Worm (Caenorhabditis elegans): ENCODE data around the gene ndua-7.

ndua-7 gene

ce11 chrII:13472101-13472500 is 22.3 kb downstream of the ndua-7 start, which contains the start of gene E01G4.5:
E01G4.5 (plus strand) TSS chrII:13472401.
- no peak for TF ChIP-seq K02D7.2 (tag; optimal IDR thresholded peaks at IDR 0.05)
- no peak for TF ChIP-seq gmeb-2 (tag; optimal IDR thresholded peaks at IDR 0.05)
- no peak for TF ChIP-seq zip-5 (tag; optimal IDR thresholded peaks at IDR 0.05)
- TF ChIP-seq unc-3 (GFP tag; conservative IDR thresholded peaks at IDR 0.05), result no peak
- no peak for TF ChIP-seq unc-3 (tag; optimal IDR thresholded peaks at IDR 0.05)

ce11 chrII:13470655-13471054 is 23.7 kb downstream of the ndua-7 start:
- no peak for TF ChIP-seq ceh-34 (tag; optimal IDR thresholded peaks at IDR 0.05)
- TF ChIP-seq K09A11.1 (tag; optimal IDR thresholded peaks at IDR 0.05; ENCODE audit: insufficient read depth), result no peak
- no peak for TF ChIP-seq unc-55 (GFP tag; optimal IDR thresholded peaks at IDR 0.05)
- TF ChIP-seq fkh-6 (tag; optimal IDR thresholded peaks at IDR 0.05), result no peak
- no peak for TF ChIP-seq pag-3 (tag; optimal IDR thresholded peaks at IDR 0.05; ENCODE audit: borderline replicate concordance)
- no peak for TF ChIP-seq che-1 (tag; optimal IDR thresholded peaks at IDR 0.05)
- no peak for TF ChIP-seq madf-2 (tag; optimal IDR thresholded peaks at IDR 0.05)
- TF ChIP-seq ttx-3 (tag; optimal IDR thresholded peaks at IDR 0.05), result no peak
- TF ChIP-seq ztf-16 (tag; optimal IDR thresholded peaks at IDR 0.05), result no peak
- no peak for TF ChIP-seq ceh-14 (tag; optimal IDR thresholded peaks at IDR 0.05)
- no peak for TF ChIP-seq ceh-9 (tag; optimal IDR thresholded peaks at IDR 0.05)
- TF ChIP-seq sox-2 (GFP tag; IDR thresholded peaks at IDR 0.05), result no peak
- TF ChIP-seq ceh-45 (GFP tag; IDR thresholded peaks at IDR 0.05), result no peak

ce11 chrII:13469043-13469652 is 25.3 kb downstream of the ndua-7 start, which contains the start of gene E01G4.3:
E01G4.3 (minus strand) TSS chrII:13469602.
- peak; percentile 59 for TF ChIP-seq rnt-1 (tag; optimal IDR thresholded peaks at IDR 0.05)
- TF ChIP-seq hlh-6 (tag; optimal IDR thresholded peaks at IDR 0.05), result no peak
- TF ChIP-seq elt-2 (tag; optimal IDR thresholded peaks at IDR 0.05), result peak; percentile 84
- TF ChIP-seq hlh-30 (tag; optimal IDR thresholded peaks at IDR 0.05; ENCODE audit: insufficient read depth), result peak; percentile 40
- TF ChIP-seq pqm-1 (tag; optimal IDR thresholded peaks at IDR 0.05), result peak; percentile 31
- no peak for TF ChIP-seq ahr-1 (tag; optimal IDR thresholded peaks at IDR 0.05)
- peak; percentile 72 for TF ChIP-seq ceh-18 (tag; optimal IDR thresholded peaks at IDR 0.05)
- TF ChIP-seq nfya-1 (tag; optimal IDR thresholded peaks at IDR 0.05), result peak; percentile 44
- TF ChIP-seq unc-55 (GFP tag; optimal IDR thresholded peaks at IDR 0.05), result no peak

ce11 chrII:13467838-13468389 is 26.5 kb downstream of the ndua-7 start:
- TF ChIP-seq elt-2 (tag; optimal IDR thresholded peaks at IDR 0.05) (peak; percentile 96), ttx-3 (tag; optimal IDR thresholded peaks at IDR 0.05) (no peak)

ce11 chrII:13465381-13465838 is 29.0 kb downstream of the ndua-7 start:
- TF ChIP-seq elt-2 (tag; optimal IDR thresholded peaks at IDR 0.05) (peak; percentile 2), zip-5 (tag; optimal IDR thresholded peaks at IDR 0.05) (no peak)

ce11 chrII:13461604-13462375 is 32.6 kb downstream of the ndua-7 start:
- TF ChIP-seq npax-4 (tag; optimal IDR thresholded peaks at IDR 0.05), result no peak
- TF ChIP-seq tbx-7 (tag; optimal IDR thresholded peaks at IDR 0.05), result no peak
- TF ChIP-seq ceh-30 (tag; optimal IDR thresholded peaks at IDR 0.05), result no peak
- TF ChIP-seq ceh-18 (tag; optimal IDR thresholded peaks at IDR 0.05), result peak; percentile 87
- TF ChIP-seq nfya-1 (tag; optimal IDR thresholded peaks at IDR 0.05), result peak; percentile 61
- peak; percentile 75 for TF ChIP-seq rnt-1 (tag; optimal IDR thresholded peaks at IDR 0.05)
- TF ChIP-seq hlh-30 (tag; optimal IDR thresholded peaks at IDR 0.05; ENCODE audit: insufficient read depth), result peak; percentile 53
- TF ChIP-seq elt-2 (tag; optimal IDR thresholded peaks at IDR 0.05), result peak; percentile 77
- peak; percentile 5 for TF ChIP-seq ceh-34 (tag; optimal IDR thresholded peaks at IDR 0.05)
- TF ChIP-seq F13H6.1 (tag; optimal IDR thresholded peaks at IDR 0.05), result peak; percentile 4
- peak; percentile 97 for TF ChIP-seq unc-55 (GFP tag; optimal IDR thresholded peaks at IDR 0.05)
- peak; percentile 37 for TF ChIP-seq pqm-1 (tag; optimal IDR thresholded peaks at IDR 0.05)
- TF ChIP-seq K02D7.2 (tag; optimal IDR thresholded peaks at IDR 0.05), result no peak
- TF ChIP-seq ceh-2 (tag; optimal IDR thresholded peaks at IDR 0.05), result no peak
- TF ChIP-seq pat-9 (tag; optimal IDR thresholded peaks at IDR 0.05), result peak; percentile 1
- TF ChIP-seq sox-2 (GFP tag; IDR thresholded peaks at IDR 0.05), result no peak
- peak; percentile 29 for TF ChIP-seq ztf-16 (tag; optimal IDR thresholded peaks at IDR 0.05)
- peak; percentile 81 for TF ChIP-seq ama-1 (optimal IDR thresholded peaks at IDR 0.05)
- no peak for TF ChIP-seq T23F11.4 (GFP tag; optimal IDR thresholded peaks at IDR 0.05)
- peak; percentile 66 for TF ChIP-seq tbx-2 (tag; optimal IDR thresholded peaks at IDR 0.05)
- TF ChIP-seq sox-4 (tag; optimal IDR thresholded peaks at IDR 0.05), result no peak
